Worm (Caenorhabditis elegans) whole organism, L4/young adult: Measurements from ENCODE around the gene Y73F8A.15.

Experiments used
- W03F9.2 ChIP-seq: fragments of 150-350 bp; optimal IDR thresholded peaks from 2 replicates; lab custom pipeline; 2014; ENCODE audit warnings: missing biosample characterization, missing genetic modification characterization
- dao-5 ChIP-seq: sonication (generic microtip); optimal IDR thresholded peaks from 2 replicates; lab custom pipeline; 2016; ENCODE audit warnings: missing genotype, missing genetic modification characterization, moderate library complexity, missing compliant biosample characterization
- him-1 ChIP-seq: sonication (generic microtip); optimal IDR thresholded peaks from 2 replicates; lab custom pipeline; 2016; ENCODE audit warnings: missing genotype, missing genetic modification reagents, missing genetic modification characterization, missing compliant biosample characterization

DNA sequence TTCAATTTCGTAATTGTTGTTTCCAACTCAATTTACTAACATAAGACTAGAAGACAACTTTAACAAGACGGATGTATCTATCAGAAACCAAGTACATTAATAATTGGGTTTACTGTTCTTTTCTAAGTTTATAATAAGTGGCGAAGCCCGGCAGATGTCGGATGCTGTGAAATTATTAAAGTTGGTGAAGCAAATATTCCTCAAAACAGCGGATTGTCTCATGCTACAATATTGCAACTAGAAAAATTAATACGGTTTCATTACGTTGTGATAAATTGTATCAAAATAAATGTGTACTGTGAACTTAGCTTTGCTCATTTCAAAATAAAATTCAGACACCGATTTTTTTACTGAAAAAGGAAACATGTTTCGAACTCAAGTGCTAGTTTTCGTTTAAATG, 37.8 kb upstream of the Y73F8A.15 start:
- no peak for TF ChIP-seq W03F9.2
- no peak for TF ChIP-seq dao-5 (tag; lab: Kevin White, UChicago)
- TF ChIP-seq him-1 (tag; lab: Kevin White, UChicago): no peak
